Fruit fly (Drosophila melanogaster) whole organism, embryonic: Measurements from ENCODE around the gene NetB.

ENCODE experiments used
- Ada2b ChIP-seq: fragments of 200-800 bp; sonication (Bioruptor generic); IDR thresholded peaks from 2 replicates; pipeline ENCODE4 v1.3.6; 2022; ENCODE audit warnings: missing biosample characterization, missing genetic modification characterization
- Aef1 ChIP-seq: fragments of 200-800 bp; sonication (Bioruptor generic); IDR thresholded peaks from 3 replicates; pipeline ENCODE4 v1.3.6; 2022; ENCODE audit warnings: missing biosample characterization, missing genetic modification characterization
- Atf6 ChIP-seq: fragments of 200-800 bp; sonication (Bioruptor generic); IDR thresholded peaks from 2 replicates; pipeline ENCODE4 v1.3.6; 2022; ENCODE audit warnings: missing biosample characterization, missing genetic modification characterization
- B-H2 ChIP-seq: fragments of 200-800 bp; sonication (Bioruptor generic); optimal IDR thresholded peaks from 2 replicates; lab custom pipeline; 2018; ENCODE audit warnings: missing biosample characterization, mild to moderate bottlenecking, missing genetic modification characterization
- CG1024 ChIP-seq: fragments of 200-800 bp; sonication (Bioruptor generic); IDR thresholded peaks from 2 replicates; pipeline ENCODE4 v1.3.6; 2022; ENCODE audit warnings: missing biosample characterization, missing genetic modification characterization
- CG10321 ChIP-seq: fragments of 200-800 bp; sonication (Bioruptor generic); IDR thresholded peaks from 2 replicates; pipeline ENCODE4 v1.3.6; 2022; ENCODE audit warnings: missing biosample characterization, missing genetic modification characterization
- CG11085 ChIP-seq: fragments of 200-800 bp; sonication (Bioruptor generic); IDR thresholded peaks from 2 replicates; pipeline ENCODE4 v1.3.6; 2022; ENCODE audit warnings: missing biosample characterization, missing genetic modification characterization
- CG11695 ChIP-seq: fragments of 200-800 bp; sonication (Bioruptor generic); IDR thresholded peaks from 3 replicates; pipeline ENCODE4 v1.3.6; 2022; ENCODE audit warnings: missing biosample characterization, missing genetic modification characterization
- CG2120 ChIP-seq: fragments of 200-800 bp; sonication (Bioruptor generic); optimal IDR thresholded peaks from 3 replicates; lab custom pipeline; 2016; ENCODE audit warnings: missing biosample characterization, missing genetic modification characterization
- CG3163 ChIP-seq: fragments of 200-800 bp; sonication (Bioruptor generic); optimal IDR thresholded peaks from 3 replicates; lab custom pipeline; 2016; ENCODE audit warnings: missing biosample characterization, missing genetic modification characterization
- CG4424 ChIP-seq: fragments of 200-800 bp; sonication (Bioruptor generic); optimal IDR thresholded peaks from 3 replicates; lab custom pipeline; 2016; ENCODE audit warnings: missing biosample characterization, missing genetic modification characterization
- CG5180 ChIP-seq: fragments of 200-800 bp; sonication (Bioruptor generic); optimal IDR thresholded peaks from 3 replicates; lab custom pipeline; 2017; ENCODE audit warnings: missing biosample characterization, missing genetic modification characterization, mild to moderate bottlenecking, moderate library complexity, missing genetic modification reagents
- CG5245 ChIP-seq: fragments of 200-800 bp; sonication (Bioruptor generic); optimal IDR thresholded peaks from 3 replicates; lab custom pipeline; 2016; ENCODE audit warnings: missing biosample characterization, missing genetic modification characterization
- CG6854 ChIP-seq: fragments of 200-800 bp; sonication (Bioruptor generic); optimal IDR thresholded peaks from 3 replicates; lab custom pipeline; 2017; ENCODE audit warnings: missing biosample characterization, mild to moderate bottlenecking, missing genetic modification characterization
- CG9215 ChIP-seq: fragments of 200-800 bp; sonication (Bioruptor generic); IDR thresholded peaks from 2 replicates; pipeline ENCODE4 v1.3.6; 2022; ENCODE audit warnings: missing biosample characterization, missing genetic modification characterization
- CG9817 ChIP-seq: fragments of 200-800 bp; sonication (Bioruptor generic); optimal IDR thresholded peaks from 2 replicates; lab custom pipeline; 2018; ENCODE audit warnings: missing biosample characterization, mild to moderate bottlenecking, missing genetic modification characterization, moderate library complexity
- CkIIα-i1 ChIP-seq: fragments of 200-800 bp; sonication (Bioruptor generic); IDR thresholded peaks from 2 replicates; pipeline ENCODE4 v1.3.6; 2022; ENCODE audit warnings: missing biosample characterization, missing genetic modification characterization
- CoRest ChIP-seq: fragments of 200-800 bp; sonication (Bioruptor generic); optimal IDR thresholded peaks from 3 replicates; lab custom pipeline; 2018; ENCODE audit warnings: missing biosample characterization, mild to moderate bottlenecking, missing genetic modification characterization, moderate library complexity
- Dref ChIP-seq: fragments of 200-800 bp; sonication (Bioruptor generic); IDR thresholded peaks from 2 replicates; pipeline ENCODE4 v1.3.6; 2022; ENCODE audit warnings: missing biosample characterization, missing genetic modification characterization
- H2.0 ChIP-seq: fragments of 200-800 bp; sonication (Bioruptor generic); IDR thresholded peaks from 2 replicates; pipeline ENCODE4 v1.3.6; 2022; ENCODE audit warnings: missing biosample characterization, missing genetic modification characterization
- MBD-R2 ChIP-seq: fragments of 200-800 bp; sonication (Bioruptor generic); IDR thresholded peaks from 2 replicates; pipeline ENCODE4 v1.3.6; 2022; ENCODE audit warnings: missing biosample characterization, missing genetic modification characterization
- Meics ChIP-seq: fragments of 200-800 bp; sonication (Bioruptor generic); optimal IDR thresholded peaks from 2 replicates; lab custom pipeline; 2017; ENCODE audit warnings: missing biosample characterization, mild to moderate bottlenecking, missing genetic modification characterization
- Nf-YA ChIP-seq: fragments of 200-800 bp; sonication (Bioruptor generic); IDR thresholded peaks from 2 replicates; pipeline ENCODE4 v1.3.6; 2022; ENCODE audit warnings: missing biosample characterization, missing genetic modification characterization
- Oli ChIP-seq: fragments of 200-800 bp; sonication (Bioruptor generic); optimal IDR thresholded peaks from 2 replicates; lab custom pipeline; 2018; ENCODE audit warnings: missing biosample characterization, mild to moderate bottlenecking, missing genetic modification characterization, moderate library complexity
- Spps ChIP-seq: fragments of 200-800 bp; sonication (Bioruptor generic); optimal IDR thresholded peaks from 2 replicates; lab custom pipeline; 2018; ENCODE audit warnings: missing biosample characterization, mild to moderate bottlenecking, missing genetic modification characterization
- Sry-δ ChIP-seq: fragments of 200-800 bp; sonication (Bioruptor generic); optimal IDR thresholded peaks from 2 replicates; lab custom pipeline; 2016; ENCODE audit warnings: missing biosample characterization, missing genetic modification characterization
- Vsx1 ChIP-seq: fragments of 200-800 bp; sonication (Bioruptor generic); optimal IDR thresholded peaks from 2 replicates; lab custom pipeline; 2017; ENCODE audit warnings: missing biosample characterization, mild to moderate bottlenecking, missing genetic modification characterization, missing genetic modification reagents
- Xrp1 ChIP-seq: fragments of 200-800 bp; sonication (Bioruptor generic); IDR thresholded peaks from 2 replicates; pipeline ENCODE4 v1.3.6; 2022; ENCODE audit warnings: missing biosample characterization, missing genetic modification characterization
- ac ChIP-seq: fragments of 200-800 bp; sonication (Bioruptor generic); optimal IDR thresholded peaks from 3 replicates; lab custom pipeline; 2017; ENCODE audit warnings: missing biosample characterization, mild to moderate bottlenecking, missing genetic modification characterization
- az2 ChIP-seq: fragments of 200-800 bp; sonication (Bioruptor generic); optimal IDR thresholded peaks from 3 replicates; lab custom pipeline; 2016; ENCODE audit warnings: missing biosample characterization, missing genetic modification characterization
- bsh ChIP-seq, 2 experiments: fragments of 200-800 bp; sonication (Bioruptor generic); optimal IDR thresholded peaks; 2 replicates each; lab custom pipeline; 2017 to 2018; ENCODE audit warnings: mild to moderate bottlenecking in 2 of 2, missing biosample characterization in 2 of 2, missing genetic modification characterization in 2 of 2, moderate library complexity in 1 of 2
- disco-r ChIP-seq: fragments of 200-800 bp; sonication (Bioruptor generic); optimal IDR thresholded peaks from 2 replicates; lab custom pipeline; 2016; ENCODE audit warnings: missing biosample characterization, missing genetic modification characterization
- dmrt99B ChIP-seq: fragments of 200-800 bp; sonication (Bioruptor generic); optimal IDR thresholded peaks from 2 replicates; lab custom pipeline; 2018; ENCODE audit warnings: missing biosample characterization, mild to moderate bottlenecking, missing genetic modification characterization, moderate library complexity
- eve ChIP-seq, 2 experiments: fragments of >200 bp; optimal IDR thresholded peaks; 2 replicates each; lab custom pipeline; 2017; ENCODE audit warnings: missing biosample characterization in 2 of 2, missing genetic modification characterization in 2 of 2
- fd3F ChIP-seq: fragments of 200-800 bp; sonication (Bioruptor generic); optimal IDR thresholded peaks from 2 replicates; lab custom pipeline; 2018; ENCODE audit warnings: missing biosample characterization, mild to moderate bottlenecking, missing genetic modification characterization, moderate library complexity
- fd96Cb ChIP-seq: fragments of 200-800 bp; sonication (Bioruptor generic); optimal IDR thresholded peaks from 2 replicates; lab custom pipeline; 2018; ENCODE audit warnings: missing biosample characterization, mild to moderate bottlenecking, missing genetic modification characterization, moderate library complexity
- gcm2 ChIP-seq: fragments of 200-800 bp; sonication (Bioruptor generic); optimal IDR thresholded peaks from 2 replicates; lab custom pipeline; 2016; ENCODE audit warnings: missing biosample characterization, missing genetic modification characterization
- gem ChIP-seq: fragments of 200-800 bp; sonication (Bioruptor generic); optimal IDR thresholded peaks from 2 replicates; lab custom pipeline; 2019; ENCODE audit warnings: missing biosample characterization, mild to moderate bottlenecking, missing genetic modification characterization, moderate library complexity
- hkb ChIP-seq, 2 experiments: fragments of 200-800 bp in 1 of 2; fragments of >200 bp in 1 of 2; sonication (Bioruptor generic) in 1 of 2; IDR thresholded peaks in 1 of 2; optimal IDR thresholded peaks in 1 of 2; 2 replicates each; pipeline versions ENCODE4 v1.3.6 to Lab custom; 2017 to 2022; ENCODE audit warnings: missing biosample characterization in 1 of 2, missing genetic modification characterization in 1 of 2
- ken ChIP-seq: fragments of 200-800 bp; sonication (Bioruptor generic); IDR thresholded peaks from 3 replicates; pipeline ENCODE4 v1.3.6; 2022; ENCODE audit warnings: missing biosample characterization, missing genetic modification characterization
- lab ChIP-seq: fragments of 200-800 bp; sonication (Bioruptor generic); optimal IDR thresholded peaks from 3 replicates; lab custom pipeline; 2017; ENCODE audit warnings: missing biosample characterization, missing genetic modification characterization, mild to moderate bottlenecking, moderate library complexity, missing genetic modification reagents
- mld ChIP-seq: fragments of 200-800 bp; sonication (Bioruptor generic); IDR thresholded peaks from 3 replicates; pipeline ENCODE4 v1.3.6; 2022; ENCODE audit warnings: missing biosample characterization, missing genetic modification characterization; ENCODE audit not compliant: partially characterized antibody
- pita ChIP-seq: fragments of 200-800 bp; sonication (Bioruptor generic); optimal IDR thresholded peaks from 2 replicates; lab custom pipeline; 2017; ENCODE audit warnings: missing biosample characterization, mild to moderate bottlenecking, missing genetic modification characterization
- prd ChIP-seq, 3 experiments: fragments of >200 bp in 2 of 3; fragments of 200-800 bp in 1 of 3; sonication (Bioruptor generic) in 1 of 3; optimal IDR thresholded peaks in 2 of 3; IDR thresholded peaks in 1 of 3; 2 replicates in 2 of 3; 3 replicates in 1 of 3; pipeline versions ENCODE4 v1.3.6 to Lab custom; 2017 to 2022; ENCODE audit warnings: missing biosample characterization in 1 of 3, missing genetic modification characterization in 1 of 3
- seq ChIP-seq: fragments of 200-800 bp; sonication (Bioruptor generic); IDR thresholded peaks from 2 replicates; pipeline ENCODE4 v1.3.6; 2022; ENCODE audit warnings: missing biosample characterization, missing genetic modification characterization
- shn ChIP-seq: fragments of 200-800 bp; sonication (Bioruptor generic); optimal IDR thresholded peaks from 3 replicates; lab custom pipeline; 2016; ENCODE audit warnings: missing biosample characterization, missing genetic modification characterization
- tna ChIP-seq: fragments of 200-800 bp; sonication (Bioruptor generic); IDR thresholded peaks from 2 replicates; pipeline ENCODE4 v1.3.6; 2022; ENCODE audit warnings: missing biosample characterization, missing genetic modification characterization; ENCODE audit not compliant: partially characterized antibody
- tx ChIP-seq: fragments of 200-800 bp; sonication (Bioruptor generic); optimal IDR thresholded peaks from 2 replicates; lab custom pipeline; 2016; ENCODE audit warnings: missing biosample characterization, missing genetic modification characterization
- zfh1 ChIP-seq: fragments of 200-800 bp; sonication (Bioruptor generic); IDR thresholded peaks from 3 replicates; pipeline ENCODE4 v1.3.6; 2022; ENCODE audit warnings: missing biosample characterization, missing genetic modification characterization

The NetB gene

dm6 chrX:14743819-14744218, 5.4 kb downstream of the NetB start (continued):
- TF ChIP-seq CG3163 (GFP tag; lab: Kevin White, UChicago) (no peak), gcm2 (GFP tag; lab: Kevin White, UChicago) (no peak), zfh1 (GFP tag; lab: Robert Waterston, UW) (peak; percentile 70; the same call in 2 of the 3 replicates), az2 (peak; percentile 26), fd3F (GFP tag; lab: Kevin White, UChicago) (no peak), Aef1 (GFP tag; lab: Robert Waterston, UW) (peak; percentile 37; the same call in 1 of the 3 replicates), tna (GFP tag; lab: Robert Waterston, UW) (no peak), CG5180 (no peak), CG1024 (0 out of 2 replicates have a peak, but pooled peaks have one; percentile 31), MBD-R2 (GFP tag; lab: Robert Waterston, UW) (no peak), B-H2 (GFP tag; lab: Kevin White, UChicago) (no peak), Vsx1 (GFP tag; lab: Kevin White, UChicago) (no peak), hkb (optimal IDR thresholded peaks at IDR 0.05; lab: Kevin White, UChicago) (no peak), hkb (GFP tag; IDR thresholded peaks at IDR 0.05; lab: Robert Waterston, UW) (peak; percentile 64), Dref (GFP tag; lab: Robert Waterston, UW) (no peak), tx (GFP tag; lab: Kevin White, UChicago) (no peak), seq (no peak), prd (optimal IDR thresholded peaks at IDR 0.05; lab: Kevin White, UChicago) (no peak), prd (GFP tag; IDR thresholded peaks at IDR 0.05; lab: Robert Waterston, UW) (peak; percentile 77), CG5245 (GFP tag; lab: Kevin White, UChicago) (no peak), CkIIα-i1 (GFP tag; lab: Robert Waterston, UW) (no peak), ac (peak; percentile 15), CG2120 (peak; percentile 15), CG11695 (GFP tag; lab: Robert Waterston, UW) (peak; percentile 65; the same call in 1 of the 3 replicates), CG10321 (GFP tag; lab: Robert Waterston, UW) (no peak), CG6854 (GFP tag; lab: Kevin White, UChicago) (no peak), disco-r (GFP tag; lab: Kevin White, UChicago) (no peak), mld (GFP tag; lab: Robert Waterston, UW) (no peak)
- TF ChIP-seq, all 482 proteins: peak for 179

dm6 chrX:14738420-14738819, 10.8 kb downstream of the NetB start:
- TF ChIP-seq CG11085 (GFP tag; lab: Robert Waterston, UW) (no peak), eve (GFP tag; optimal IDR thresholded peaks at IDR 0.05; lab: Kevin White, UChicago) (peak in 1 of 2 experiments; percentile 10), gem (peak; percentile 55), fd96Cb (tag; lab: Kevin White, UChicago) (peak; percentile 36), Atf6 (GFP tag; lab: Robert Waterston, UW) (no peak), shn (no peak), bsh (GFP tag; optimal IDR thresholded peaks at IDR 0.05; lab: Kevin White, UChicago) (peak in 1 of 2 experiments; percentile 46), dmrt99B (peak; percentile 34), Spps (tag; lab: Kevin White, UChicago) (no peak), ken (GFP tag; lab: Robert Waterston, UW) (no peak), Xrp1 (GFP tag; lab: Robert Waterston, UW) (peak; percentile 12; the same call in 1 of the 2 replicates), Ada2b (GFP tag; lab: Robert Waterston, UW) (0 out of 2 replicates have a peak, but pooled peaks have one; percentile 10), CG4424 (GFP tag; lab: Kevin White, UChicago) (peak; percentile 15), lab (GFP tag; lab: Kevin White, UChicago) (peak; percentile 11), Meics (GFP tag; lab: Kevin White, UChicago) (peak; percentile 2), Oli (tag; lab: Kevin White, UChicago) (peak; percentile 26), Sry-δ (GFP tag; lab: Kevin White, UChicago) (no peak), pita (no peak), Nf-YA (GFP tag; lab: Robert Waterston, UW) (0 out of 2 replicates have a peak, but pooled peaks have one; percentile 20), zfh1 (GFP tag; lab: Robert Waterston, UW) (0 out of 3 replicates have a peak, but pooled peaks have one; percentile 29), CG9817 (no peak), CG9215 (GFP tag; lab: Robert Waterston, UW) (no peak), H2.0 (GFP tag; lab: Robert Waterston, UW) (peak; percentile 10; the same call in 1 of the 2 replicates), CG5245 (GFP tag; lab: Kevin White, UChicago) (peak; percentile 13), CoRest (tag; lab: Kevin White, UChicago) (peak; percentile 9)
